Worm (Caenorhabditis elegans) whole organism, L1 larva: ENCODE measurements around the gene subs-4.

Source experiments
- aly-2 ChIP-seq: fragments of 150-350 bp; optimal IDR thresholded peaks from 2 replicates; lab custom pipeline; 2014; ENCODE audit warnings: missing biosample characterization, missing genetic modification characterization
- ceh-8 ChIP-seq: fragments of 200-800 bp; sonication (Bioruptor generic); optimal IDR thresholded peaks from 2 replicates; lab custom pipeline; 2018; ENCODE audit warnings: mild to moderate bottlenecking, missing genetic modification characterization, moderate library complexity, missing compliant biosample characterization
- hlh-4 ChIP-seq: sonication (generic microtip); optimal IDR thresholded peaks from 2 replicates; lab custom pipeline; 2016; ENCODE audit warnings: mild to moderate bottlenecking, missing genetic modification characterization, missing compliant biosample characterization
- nhr-11 ChIP-seq: fragments of 150-350 bp; optimal IDR thresholded peaks from 2 replicates; lab custom pipeline; 2014; ENCODE audit warnings: missing biosample characterization, missing genetic modification characterization
- pqm-1 ChIP-seq: sonication (generic microtip); optimal IDR thresholded peaks from 3 replicates; lab custom pipeline; 2017; ENCODE audit warnings: missing biosample characterization, missing genetic modification characterization
- unc-62 ChIP-seq: fragments of 150-350 bp; optimal IDR thresholded peaks from 2 replicates; lab custom pipeline; 2014; ENCODE audit warnings: missing biosample characterization, missing genetic modification reagents, missing genetic modification characterization
- ztf-11 ChIP-seq, 2 experiments: sonication (generic microtip); optimal IDR thresholded peaks; 2 replicates each; lab custom pipeline; 2016 to 2017; ENCODE audit warnings: missing genetic modification characterization in 2 of 2, missing biosample characterization in 1 of 2, missing compliant biosample characterization in 1 of 2

- TF ChIP-seq aly-2 = no peak
- TF ChIP-seq nhr-11 (tag; lab: Kevin White, UChicago) = no peak
- TF ChIP-seq ceh-8 = no peak
- no peak for TF ChIP-seq hlh-4 (tag; lab: Kevin White, UChicago)
- no peak for TF ChIP-seq unc-62 (GFP tag; lab: Kevin White, UChicago)
- TF ChIP-seq pqm-1 (tag; lab: Kevin White, UChicago) = no peak
- no peak for TF ChIP-seq ztf-11 (tag; optimal IDR thresholded peaks at IDR 0.05; lab: Kevin White, UChicago)
These were observed 9.8 kb downstream of the subs-4 start for ce11 chrIII:11391601-11392520.
